Fruit fly (Drosophila melanogaster): ENCODE measurements around the gene Fur1.
A peak's percentile ranks its signal among the peaks of the same experiment; 100 is the strongest.

Fur1 gene

DNA sequence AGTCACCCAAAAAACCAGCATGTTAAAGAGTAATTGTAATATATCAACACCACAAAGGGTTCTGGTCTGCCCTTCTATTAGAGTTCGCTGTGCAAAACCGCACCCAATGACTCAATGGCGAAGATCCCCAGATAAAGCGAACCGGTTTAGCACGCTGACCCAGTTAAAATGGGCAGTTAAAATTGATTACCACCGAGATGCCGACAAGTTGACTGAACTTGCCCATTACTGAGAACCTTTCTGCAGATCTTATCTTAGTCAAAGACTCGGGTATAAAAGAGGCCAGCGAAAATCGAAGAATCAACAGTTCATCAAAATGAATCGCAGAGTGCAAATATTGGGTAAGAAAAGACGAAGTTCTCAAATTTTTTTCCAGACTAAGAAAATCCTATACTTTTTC is 89.5 kb downstream of the Fur1 start, which contains the start of gene CG31437 (continued):
- no peak for TF ChIP-seq CG15479 (GFP tag; optimal IDR thresholded peaks at IDR 0.05)
- no peak for TF ChIP-seq hkb (optimal IDR thresholded peaks at IDR 0.05)
- no peak for TF ChIP-seq hkb (GFP tag; IDR thresholded peaks at IDR 0.05)
- no peak for TF ChIP-seq Hr51 (GFP tag; optimal IDR thresholded peaks at IDR 0.05)
- no peak for TF ChIP-seq schlank (tag; optimal IDR thresholded peaks at IDR 0.05)
- no peak for TF ChIP-seq emc (GFP tag; optimal IDR thresholded peaks at IDR 0.05)

- TF ChIP-seq Bteb2 (GFP tag; optimal IDR thresholded peaks at IDR 0.05) (no peak), B-H2 (GFP tag; optimal IDR thresholded peaks at IDR 0.05) (no peak), Chrac-16 (GFP tag; optimal IDR thresholded peaks at IDR 0.05) (no peak), ttk (GFP tag; IDR thresholded peaks at IDR 0.05) (no peak), CG3726 (GFP tag; IDR thresholded peaks at IDR 0.05) (no peak), CG4820 (GFP tag; optimal IDR thresholded peaks at IDR 0.05) (no peak), pan (optimal IDR thresholded peaks at IDR 0.05) (no peak), pan (GFP tag; optimal IDR thresholded peaks at IDR 0.05 in 1 of 2, IDR thresholded peaks at IDR 0.05 in 1 of 2) (peak in 1 of 2 experiments; percentile 2), CG1832 (GFP tag; optimal IDR thresholded peaks at IDR 0.05) (no peak)
Observed at dm6 chr3R:25382681-25383080, 90.2 kb downstream of the Fur1 start, which contains the start of gene alrm. Gene alrm, minus strand, starts transcription at chr3R:25382781.

DNA sequence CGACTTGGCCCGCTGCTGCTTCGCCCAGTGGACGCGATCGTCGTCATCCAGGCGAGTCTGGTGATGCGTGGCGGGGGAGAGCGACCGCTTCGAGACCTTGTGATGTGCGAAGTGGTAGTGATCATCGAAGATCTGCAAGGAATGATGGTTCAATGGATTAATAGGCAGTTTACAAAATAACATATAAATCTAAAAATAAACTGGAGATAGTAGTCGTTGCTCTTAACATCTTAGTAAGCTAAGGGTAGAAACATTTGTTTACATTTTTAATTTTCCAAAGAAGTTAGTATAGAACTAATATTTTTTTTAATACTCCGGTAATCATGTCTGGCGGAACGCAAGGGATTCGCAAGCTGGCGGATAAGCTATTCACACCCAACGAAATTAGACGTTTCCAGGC is 114.9 kb downstream of the Fur1 start, which contains the start of gene ND-49L:
ND-49L (plus strand) TSS at position 301 of the 400 bp plus-strand sequence.
- no peak for TF ChIP-seq CG8478 (optimal IDR thresholded peaks at IDR 0.05)
- no peak for TF ChIP-seq Oli (tag; optimal IDR thresholded peaks at IDR 0.05)
- TF ChIP-seq CG15073 (GFP tag; optimal IDR thresholded peaks at IDR 0.05): no peak

- TF ChIP-seq exex (tag; optimal IDR thresholded peaks at IDR 0.05): peak; percentile 72
- TF ChIP-seq CG4730 (GFP tag; IDR thresholded peaks at IDR 0.05): no peak
- TF ChIP-seq sug (tag; optimal IDR thresholded peaks at IDR 0.05): peak; percentile 89
- TF ChIP-seq vnd (GFP tag; IDR thresholded peaks at IDR 0.05; ENCODE audit: partially characterized antibody): peak; percentile 19; the same call in 1 of the 3 replicates
- TF ChIP-seq h (optimal IDR thresholded peaks at IDR 0.05): no peak
- no peak for TF ChIP-seq CG4328 (GFP tag; optimal IDR thresholded peaks at IDR 0.05)
Observed at dm6 chr3R:25346899-25347298, 126.0 kb downstream of the Fur1 start, which contains the start of gene tobi. Gene tobi, minus strand, starts transcription at chr3R:25346921.

DNA sequence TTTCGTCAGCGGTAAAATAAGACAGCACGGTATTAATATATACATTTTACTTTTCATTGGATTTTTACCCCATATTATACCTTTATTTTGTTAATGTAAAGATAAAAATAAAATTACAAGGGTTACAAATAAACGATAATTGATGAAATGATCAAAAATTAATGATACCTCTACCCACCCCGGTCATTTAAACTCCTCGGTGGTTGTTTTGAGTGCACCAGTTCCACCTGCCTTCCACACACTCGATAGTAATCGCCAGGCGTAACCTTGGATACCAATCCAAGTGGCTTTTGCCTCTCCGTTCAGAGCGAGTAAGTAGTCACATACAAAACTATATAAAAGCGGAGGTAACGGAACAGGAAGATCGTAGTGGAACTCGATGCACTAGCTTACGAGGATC is 132.9 kb downstream of the Fur1 start, which contains the start of gene rha:
rha (plus strand) TSS at position 301 of the 400 bp plus-strand sequence.
- no peak for TF ChIP-seq toy (GFP tag; IDR thresholded peaks at IDR 0.05)
- no peak for TF ChIP-seq CG14014 (GFP tag; IDR thresholded peaks at IDR 0.05)
- no peak for TF ChIP-seq ab (GFP tag; optimal IDR thresholded peaks at IDR 0.05)
- TF ChIP-seq run (tag; optimal IDR thresholded peaks at IDR 0.05): no peak
- no peak for TF ChIP-seq gcm2 (GFP tag; optimal IDR thresholded peaks at IDR 0.05)
- no peak for TF ChIP-seq CG30403 (GFP tag; optimal IDR thresholded peaks at IDR 0.05)
- TF ChIP-seq CG14710 (tag; optimal IDR thresholded peaks at IDR 0.05): no peak
- no peak for TF ChIP-seq CG9609 (GFP tag; optimal IDR thresholded peaks at IDR 0.05)
- TF ChIP-seq Atf-2 (GFP tag; optimal IDR thresholded peaks at IDR 0.05): no peak
- no peak for TF ChIP-seq CG10654 (GFP tag; optimal IDR thresholded peaks at IDR 0.05)
- no peak for TF ChIP-seq CG15479 (GFP tag; optimal IDR thresholded peaks at IDR 0.05)
- no peak for TF ChIP-seq Ets65A (GFP tag)
- no peak for TF ChIP-seq jumu (GFP tag; optimal IDR thresholded peaks at IDR 0.05)
